Fruit fly (Drosophila melanogaster): ENCODE measurements around the gene PolD3.

dm6 chr2L:15274783-15275316 lies 18.7 kb upstream of the PolD3 start, which contains the start of gene UK114:
- TF ChIP-seq ovo (GFP tag; optimal IDR thresholded peaks at IDR 0.05): no peak
- TF ChIP-seq CG5204 (GFP tag; optimal IDR thresholded peaks at IDR 0.05): no peak
- TF ChIP-seq cic (GFP tag; optimal IDR thresholded peaks at IDR 0.05): no peak
- no peak for TF ChIP-seq CG1620 (GFP tag; optimal IDR thresholded peaks at IDR 0.05)
